Fruit fly (Drosophila melanogaster) Kc167 (cell line): ENCODE data around the gene CG14356.

Experiments
- Myc ChIP-seq: fragments of >200 bp; optimal IDR thresholded peaks from 2 replicates; lab custom pipeline; 2017; ENCODE audit warnings: missing external identifiers
- Sin3A ChIP-seq: fragments of >200 bp; optimal IDR thresholded peaks from 2 replicates; lab custom pipeline; 2018; ENCODE audit warnings: missing external identifiers
- h ChIP-seq: fragments of >200 bp; optimal IDR thresholded peaks from 3 replicates; lab custom pipeline; 2018; ENCODE audit warnings: missing external identifiers
- insv ChIP-seq: fragments of >200 bp; optimal IDR thresholded peaks from 3 replicates; lab custom pipeline; 2018; ENCODE audit warnings: missing external identifiers
- psq ChIP-seq: fragments of >200 bp; optimal IDR thresholded peaks from 2 replicates; lab custom pipeline; 2017; ENCODE audit warnings: missing external identifiers
- ttk ChIP-seq: sonication (Bioruptor generic); optimal IDR thresholded peaks from 2 replicates; lab custom pipeline; 2017; ENCODE audit warnings: missing external identifiers

Gene CG14356

dm6 chr3R:14118350-14118749, 13.5 kb downstream of the CG14356 start, which contains the start of gene Kif19A:
Kif19A (minus strand) TSS chr3R:14118450.
- TF ChIP-seq psq (lab: Kevin White, UChicago), result no peak
- no peak for TF ChIP-seq h
- no peak for TF ChIP-seq Myc (lab: Kevin White, UChicago)
- TF ChIP-seq insv (lab: Kevin White, UChicago), result no peak
- TF ChIP-seq Sin3A (lab: Kevin White, UChicago), result no peak
- no peak for TF ChIP-seq ttk (lab: Kevin White, UChicago)

DNA sequence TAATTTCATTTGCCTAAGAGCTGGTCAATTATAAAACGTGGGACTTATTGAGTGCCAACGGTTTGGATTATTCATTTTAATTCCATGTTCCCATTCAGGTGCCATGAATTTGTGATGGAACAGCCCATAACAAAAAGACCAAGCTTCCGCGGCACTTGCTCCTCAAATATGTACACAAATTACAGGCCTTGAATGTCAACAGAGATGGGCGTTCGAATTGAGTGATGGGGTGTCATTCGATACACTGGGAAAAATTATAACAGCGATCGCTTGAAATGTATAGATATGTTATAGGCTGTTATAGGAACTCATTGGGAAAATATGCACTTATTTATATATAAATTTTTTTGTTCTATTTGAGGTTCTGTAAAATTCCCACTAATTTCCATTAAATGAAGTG, 15.8 kb downstream of the CG14356 start:
- TF ChIP-seq ttk (lab: Kevin White, UChicago) (no peak), insv (lab: Kevin White, UChicago) (no peak), psq (lab: Kevin White, UChicago) (no peak)

- no peak for TF ChIP-seq h
- no peak for TF ChIP-seq ttk (lab: Kevin White, UChicago)
- TF ChIP-seq Sin3A (lab: Kevin White, UChicago), result no peak
Observed at dm6 chr3R:14112066-14112465, 19.8 kb downstream of the CG14356 start, which contains the start of gene CG14357. CG14357 (minus strand) TSS chr3R:14112166.

dm6 chr3R:14109145-14109544, 22.7 kb downstream of the CG14356 start, which contains the start of gene Or88a:
Or88a (plus strand) TSS chr3R:14109445.
- TF ChIP-seq Myc (lab: Kevin White, UChicago) (no peak), psq (lab: Kevin White, UChicago) (no peak), insv (lab: Kevin White, UChicago) (no peak), Sin3A (lab: Kevin White, UChicago) (no peak), ttk (lab: Kevin White, UChicago) (no peak), h (no peak)

- TF ChIP-seq Sin3A (lab: Kevin White, UChicago) (no peak), insv (lab: Kevin White, UChicago) (no peak), Myc (lab: Kevin White, UChicago) (no peak), psq (lab: Kevin White, UChicago) (no peak), ttk (lab: Kevin White, UChicago) (no peak), h (no peak)
Observed at dm6 chr3R:14108158-14108921, 23.5 kb downstream of the CG14356 start, which contains the start of gene CG12402. CG12402 (minus strand) TSS chr3R:14108321.

- TF ChIP-seq Myc (lab: Kevin White, UChicago), result no peak
- no peak for TF ChIP-seq Sin3A (lab: Kevin White, UChicago)
- TF ChIP-seq ttk (lab: Kevin White, UChicago), result no peak
- TF ChIP-seq insv (lab: Kevin White, UChicago), result no peak
- no peak for TF ChIP-seq psq (lab: Kevin White, UChicago)
- no peak for TF ChIP-seq h
Observed at dm6 chr3R:14107597-14107996, 24.3 kb downstream of the CG14356 start.

dm6 chr3R:14103022-14103421, 28.9 kb downstream of the CG14356 start, which contains the start of gene PK1-R:
PK1-R (minus strand) TSS chr3R:14103122.
- no peak for TF ChIP-seq Myc (lab: Kevin White, UChicago)

- TF ChIP-seq psq (lab: Kevin White, UChicago) (no peak), insv (lab: Kevin White, UChicago) (no peak), Myc (lab: Kevin White, UChicago) (no peak), h (no peak), Sin3A (lab: Kevin White, UChicago) (no peak), ttk (lab: Kevin White, UChicago) (no peak)
Observed at dm6 chr3R:14100962-14101361, 30.9 kb downstream of the CG14356 start.

DNA sequence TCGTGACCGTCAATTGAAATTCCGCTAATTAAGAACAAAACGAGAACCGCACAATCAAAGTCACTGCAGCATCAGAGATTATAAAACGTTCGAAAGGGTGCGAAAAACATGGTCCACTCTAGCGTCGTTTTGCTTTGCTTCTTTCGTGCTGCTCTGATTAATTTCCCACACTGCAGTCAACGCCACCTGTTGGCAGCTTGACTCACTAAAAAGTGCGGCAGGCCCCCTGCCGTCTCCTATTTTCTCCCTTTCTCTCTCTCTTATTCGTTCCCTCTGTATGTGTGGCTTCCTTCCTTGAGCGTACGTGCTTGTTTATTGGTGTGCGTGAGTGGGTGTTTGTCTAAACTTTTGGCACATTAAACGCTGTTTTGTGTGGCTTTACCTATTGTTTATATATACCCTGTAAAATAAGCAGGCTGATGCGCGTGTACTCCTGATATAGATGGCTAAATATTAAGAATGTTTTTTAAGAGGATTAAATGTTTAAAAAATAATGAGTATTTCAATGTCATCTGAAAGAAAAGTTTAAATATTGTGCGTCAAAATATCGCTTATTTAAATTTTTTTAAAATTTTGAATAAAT, 33.3 kb downstream of the CG14356 start:
- TF ChIP-seq Myc (lab: Kevin White, UChicago), result no peak
- TF ChIP-seq Sin3A (lab: Kevin White, UChicago), result no peak
- TF ChIP-seq insv (lab: Kevin White, UChicago), result no peak
- no peak for TF ChIP-seq h
- TF ChIP-seq psq (lab: Kevin White, UChicago), result no peak
- TF ChIP-seq ttk (lab: Kevin White, UChicago), result no peak

DNA sequence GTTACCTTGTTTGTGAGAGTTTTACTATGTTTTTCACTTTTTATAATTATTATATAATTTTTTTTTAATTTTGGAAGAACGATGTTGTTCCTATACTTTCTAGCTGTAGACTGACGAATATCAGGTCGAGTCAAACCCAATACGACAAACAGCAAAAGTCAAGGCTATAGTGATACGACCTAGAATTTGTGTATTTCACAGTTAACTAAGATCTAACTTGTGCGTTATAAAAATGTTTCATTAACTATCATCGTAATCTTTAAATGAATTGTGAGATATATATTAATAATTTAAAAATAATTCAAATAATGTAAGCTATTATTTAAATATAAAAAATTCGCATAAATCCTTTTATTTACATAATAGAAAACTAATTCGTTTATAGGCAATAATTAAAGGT, 33.9 kb downstream of the CG14356 start, which contains the start of gene CG9920:
CG9920 (minus strand) TSS at position 101 of the 400 bp plus-strand sequence.
- no peak for TF ChIP-seq ttk (lab: Kevin White, UChicago)
- no peak for TF ChIP-seq Myc (lab: Kevin White, UChicago)
- no peak for TF ChIP-seq psq (lab: Kevin White, UChicago)
- TF ChIP-seq h, result no peak
- TF ChIP-seq Sin3A (lab: Kevin White, UChicago), result no peak
- no peak for TF ChIP-seq insv (lab: Kevin White, UChicago)

DNA sequence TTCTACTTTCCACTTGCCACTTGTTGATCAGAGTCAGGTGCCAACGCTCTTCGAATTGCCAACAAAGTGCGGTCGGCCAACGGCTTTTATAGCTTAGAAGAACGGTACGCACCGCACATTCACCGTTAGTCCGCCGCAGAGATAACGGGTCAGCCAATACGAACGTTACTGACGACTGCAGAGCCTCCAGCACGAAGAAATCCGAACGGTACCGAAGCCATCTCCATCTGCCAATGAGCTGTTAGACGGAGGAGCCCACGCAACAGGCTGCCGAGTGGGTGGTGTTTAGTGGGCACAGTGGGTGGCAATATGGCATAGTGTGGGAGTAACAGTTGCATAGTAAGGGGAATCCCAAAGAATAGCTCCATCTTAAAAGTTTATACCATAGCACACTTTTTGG, 35.1 kb downstream of the CG14356 start, which contains the start of gene CCHa1:
CCHa1 (minus strand) TSS at position 44 of the 400 bp plus-strand sequence.
- TF ChIP-seq ttk (lab: Kevin White, UChicago) (no peak), insv (lab: Kevin White, UChicago) (no peak), Sin3A (lab: Kevin White, UChicago) (no peak), Myc (lab: Kevin White, UChicago) (no peak), psq (lab: Kevin White, UChicago) (no peak), h (no peak)

DNA sequence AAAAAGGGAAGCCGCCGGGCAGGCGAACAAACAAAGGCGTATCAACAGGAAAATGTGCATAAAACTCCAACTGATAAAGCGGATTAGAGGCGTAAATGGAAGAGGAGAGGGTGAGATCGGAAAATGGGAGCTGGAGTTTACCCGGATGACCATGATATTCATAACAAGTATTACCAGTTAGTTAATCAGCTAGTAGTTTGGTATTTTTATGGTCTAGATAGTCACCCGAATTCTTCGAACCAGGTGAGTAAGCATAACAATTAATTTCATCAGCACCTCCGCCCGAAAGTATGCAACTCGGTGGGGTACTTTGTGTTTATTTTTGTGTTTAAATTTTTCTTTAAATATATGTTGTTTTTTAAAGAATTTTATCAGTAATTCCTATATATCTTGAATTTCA, 36.0 kb downstream of the CG14356 start:
- TF ChIP-seq Myc (lab: Kevin White, UChicago) (no peak), Sin3A (lab: Kevin White, UChicago) (no peak), psq (lab: Kevin White, UChicago) (no peak), insv (lab: Kevin White, UChicago) (no peak), h (no peak), ttk (lab: Kevin White, UChicago) (no peak)
